Worm (Caenorhabditis elegans): ENCODE measurements around the gene acr-3.
A peak's percentile ranks its signal among the peaks of the same experiment; 100 is the strongest.

acr-3 gene

ce11 chrX:6705156-6705555 lies 4.2 kb upstream of the acr-3 start:
- TF ChIP-seq blmp-1 (tag; optimal IDR thresholded peaks at IDR 0.05) (no peak), fkh-10 (GFP tag; optimal IDR thresholded peaks at IDR 0.05) (peak; percentile 93), snu-23 (GFP tag; optimal IDR thresholded peaks at IDR 0.05) (no peak), lin-14 (GFP tag; optimal IDR thresholded peaks at IDR 0.05) (peak; percentile 58)

- TF ChIP-seq unc-30 (tag; optimal IDR thresholded peaks at IDR 0.05): no peak
- TF ChIP-seq efl-1 (optimal IDR thresholded peaks at IDR 0.05): no peak
- TF ChIP-seq efl-1 (GFP tag; optimal IDR thresholded peaks at IDR 0.05 in 1 of 2): peak in 1 of 2 experiments; percentile 77
- no peak for TF ChIP-seq mab-9 (GFP tag; IDR thresholded peaks at IDR 0.05)
- TF ChIP-seq nhr-77 (tag; optimal IDR thresholded peaks at IDR 0.05): no peak
Measured at ce11 chrX:6713277-6713676, 3.9 kb downstream of the acr-3 start, which contains the start of gene nas-11. Gene nas-11, plus strand, starts transcription at chrX:6713577.

ce11 chrX:6718595-6718994 lies 9.3 kb downstream of the acr-3 start, which contains the start of gene smf-2:
Gene smf-2, minus strand, starts transcription at chrX:6718695.
- TF ChIP-seq nhr-76 (tag; optimal IDR thresholded peaks at IDR 0.05) (no peak), jun-1 (tag; optimal IDR thresholded peaks at IDR 0.05) (no peak), nhr-20 (tag; optimal IDR thresholded peaks at IDR 0.05) (no peak), mdl-1 (tag; optimal IDR thresholded peaks at IDR 0.05) (no peak), Y116A8C.19 (tag; optimal IDR thresholded peaks at IDR 0.05; ENCODE audit: borderline replicate concordance) (no peak), rnt-1 (tag; optimal IDR thresholded peaks at IDR 0.05) (no peak), lin-15B (tag; optimal IDR thresholded peaks at IDR 0.05) (no peak), ceh-82 (tag; optimal IDR thresholded peaks at IDR 0.05) (no peak), fkh-4 (tag; optimal IDR thresholded peaks at IDR 0.05; ENCODE audit: borderline replicate concordance) (no peak), pax-3 (tag; optimal IDR thresholded peaks at IDR 0.05) (no peak), nhr-90 (tag; optimal IDR thresholded peaks at IDR 0.05; ENCODE audit: poor library complexity) (no peak), ceh-90 (tag; optimal IDR thresholded peaks at IDR 0.05) (no peak), ets-5 (GFP tag; IDR thresholded peaks at IDR 0.05) (no peak)

ce11 chrX:6722966-6723365 lies 13.6 kb downstream of the acr-3 start, which contains the start of gene smf-1:
Gene smf-1, minus strand, starts transcription at chrX:6723066.
- TF ChIP-seq lsy-2 (tag; optimal IDR thresholded peaks at IDR 0.05): no peak
- no peak for TF ChIP-seq zip-4 (GFP tag; optimal IDR thresholded peaks at IDR 0.05)
- TF ChIP-seq elt-2 (tag; optimal IDR thresholded peaks at IDR 0.05): peak; percentile 47
- no peak for TF ChIP-seq nhr-11 (tag; optimal IDR thresholded peaks at IDR 0.05)

ce11 chrX:6725260-6725718 lies 16.0 kb downstream of the acr-3 start, which contains the start of gene slc-25A10:
Gene slc-25A10, minus strand, starts transcription at chrX:6725668.
- TF ChIP-seq ceh-8 (GFP tag; optimal IDR thresholded peaks at IDR 0.05): no peak
- TF ChIP-seq unc-98 (GFP tag; IDR thresholded peaks at IDR 0.05): no peak
- TF ChIP-seq mdl-1 (tag; optimal IDR thresholded peaks at IDR 0.05): peak in 1 of 2 experiments; percentile 31
- no peak for TF ChIP-seq rnt-1 (tag; optimal IDR thresholded peaks at IDR 0.05)
- TF ChIP-seq ama-1 (optimal IDR thresholded peaks at IDR 0.05): peak; percentile 42

- TF ChIP-seq elt-3 (tag; optimal IDR thresholded peaks at IDR 0.05) (peak in 2 of 6 experiments; percentile 12 to 38), elt-2 (tag; optimal IDR thresholded peaks at IDR 0.05) (peak; percentile 28), zip-4 (GFP tag; optimal IDR thresholded peaks at IDR 0.05) (no peak), lin-35 (GFP tag; optimal IDR thresholded peaks at IDR 0.05) (peak in 1 of 2 experiments; percentile 30), nhr-47 (tag; optimal IDR thresholded peaks at IDR 0.05) (no peak), mep-1 (tag; optimal IDR thresholded peaks at IDR 0.05) (peak; percentile 6), lin-14 (GFP tag; optimal IDR thresholded peaks at IDR 0.05) (peak; percentile 51), nhr-28 (tag; optimal IDR thresholded peaks at IDR 0.05) (no peak), blmp-1 (tag; optimal IDR thresholded peaks at IDR 0.05) (peak; percentile 0), hpl-2 (GFP tag; optimal IDR thresholded peaks at IDR 0.05) (no peak), nhr-85 (tag) (peak; percentile 54), irx-1 (tag; optimal IDR thresholded peaks at IDR 0.05) (no peak), nhr-71 (tag; optimal IDR thresholded peaks at IDR 0.05) (peak; percentile 3), ets-5 (GFP tag; IDR thresholded peaks at IDR 0.05) (no peak), ztf-11 (tag; optimal IDR thresholded peaks at IDR 0.05) (no peak), ama-1 (optimal IDR thresholded peaks at IDR 0.05) (no peak)
Measured at ce11 chrX:6728820-6729396, 19.6 kb downstream of the acr-3 start.

Measured in whole organism, L1 larva.